Fruit fly (Drosophila melanogaster): ENCODE results near the gene DNAlig3.

The DNAlig3 gene

DNA sequence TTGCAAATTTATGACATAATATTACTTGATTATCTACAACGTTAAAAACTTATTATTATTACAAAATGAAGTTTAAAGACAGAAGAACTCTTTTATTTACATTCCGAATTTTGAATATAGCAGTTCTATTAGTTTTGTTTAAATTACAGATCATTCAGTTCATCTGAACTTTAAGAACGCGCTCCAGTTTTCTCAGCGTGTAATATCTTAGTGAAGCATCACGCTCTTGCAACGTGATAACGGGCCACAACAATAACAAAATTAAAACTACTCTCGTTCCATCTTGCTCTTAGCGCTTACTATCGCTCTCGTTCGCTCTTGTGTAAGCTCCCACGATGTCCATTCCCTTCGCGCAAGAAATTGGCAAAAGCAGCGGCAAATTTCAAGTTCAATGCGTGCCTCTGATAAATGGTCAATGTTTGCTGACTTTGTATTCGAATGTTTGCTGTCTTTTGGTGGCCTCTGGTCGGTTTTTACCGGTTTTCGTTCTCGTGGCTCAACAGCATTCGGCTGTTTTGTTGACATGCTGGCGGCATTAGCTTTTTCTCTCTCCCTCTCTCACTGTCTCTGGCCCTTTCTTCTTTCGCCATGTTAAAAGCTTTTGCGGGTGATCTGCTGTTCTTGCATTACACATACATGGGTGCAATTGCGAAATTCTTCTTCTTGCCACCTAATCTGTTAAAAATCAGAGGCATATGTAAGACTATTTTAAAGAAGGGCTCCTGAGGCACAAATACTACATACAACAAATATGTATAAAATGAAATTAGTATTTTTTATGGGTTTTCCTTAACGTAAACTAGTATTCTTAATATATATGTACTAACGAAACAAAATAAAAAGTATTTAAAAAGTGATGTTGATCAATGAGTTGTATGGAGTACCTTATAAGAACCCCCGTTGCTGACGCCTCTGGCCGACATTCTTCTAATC lies 41.2 kb upstream of the DNAlig3 start (continued):
- peak; percentile 24 for TF ChIP-seq CG1832 (GFP tag; optimal IDR thresholded peaks at IDR 0.05)
- no peak for TF ChIP-seq nerfin-1 (tag; optimal IDR thresholded peaks at IDR 0.05)
- TF ChIP-seq CG11093 (GFP tag; IDR thresholded peaks at IDR 0.05): no peak
- TF ChIP-seq CG34224 (GFP tag; IDR thresholded peaks at IDR 0.05; ENCODE audit: partially characterized antibody): 0 out of 3 replicates have a peak, but pooled peaks have one; percentile 8
- no peak for TF ChIP-seq CG8944 (GFP tag; optimal IDR thresholded peaks at IDR 0.05)
- no peak for TF ChIP-seq CG8478 (optimal IDR thresholded peaks at IDR 0.05)
- no peak for TF ChIP-seq nerfin-2 (GFP tag; IDR thresholded peaks at IDR 0.05; ENCODE audit: partially characterized antibody)
- TF ChIP-seq ttk (GFP tag; IDR thresholded peaks at IDR 0.05): no peak
- no peak for TF ChIP-seq CG12219 (GFP tag; optimal IDR thresholded peaks at IDR 0.05)
- no peak for TF ChIP-seq mld (GFP tag; IDR thresholded peaks at IDR 0.05; ENCODE audit: partially characterized antibody)
- TF ChIP-seq h (optimal IDR thresholded peaks at IDR 0.05): no peak
- TF ChIP-seq Atf-2 (GFP tag; optimal IDR thresholded peaks at IDR 0.05): no peak
- no peak for TF ChIP-seq gfzf (GFP tag; optimal IDR thresholded peaks at IDR 0.05)
- TF ChIP-seq CG4404 (GFP tag; IDR thresholded peaks at IDR 0.05): no peak
- TF ChIP-seq ERR (GFP tag; optimal IDR thresholded peaks at IDR 0.05): no peak
- TF ChIP-seq trem (tag; optimal IDR thresholded peaks at IDR 0.05): no peak
- TF ChIP-seq CG11696 (GFP tag; IDR thresholded peaks at IDR 0.05): no peak
- TF ChIP-seq al (GFP tag; IDR thresholded peaks at IDR 0.05): peak; percentile 23; the same call in 1 of the 2 replicates
- TF ChIP-seq NfI (GFP tag; optimal IDR thresholded peaks at IDR 0.05): peak; percentile 23
- TF ChIP-seq CG17568 (GFP tag; optimal IDR thresholded peaks at IDR 0.05): no peak
- no peak for TF ChIP-seq CG8281 (tag; optimal IDR thresholded peaks at IDR 0.05)
- no peak for TF ChIP-seq az2 (GFP tag; optimal IDR thresholded peaks at IDR 0.05)
- no peak for TF ChIP-seq usp (GFP tag; optimal IDR thresholded peaks at IDR 0.05)
- peak in 1 of 2 experiments; percentile 27 for TF ChIP-seq Pdp1 (GFP tag; optimal IDR thresholded peaks at IDR 0.05)
- TF ChIP-seq B-H2 (GFP tag; optimal IDR thresholded peaks at IDR 0.05): no peak
- peak; percentile 79 for TF ChIP-seq sens (GFP tag)
- peak; percentile 15 for TF ChIP-seq CG16815 (GFP tag; optimal IDR thresholded peaks at IDR 0.05)
- no peak for TF ChIP-seq dimm (GFP tag; IDR thresholded peaks at IDR 0.05)
- TF ChIP-seq Aef1 (GFP tag; IDR thresholded peaks at IDR 0.05): no peak
- TF ChIP-seq luna (GFP tag; optimal IDR thresholded peaks at IDR 0.05): no peak
- TF ChIP-seq p53 (GFP tag; optimal IDR thresholded peaks at IDR 0.05): no peak
- no peak for TF ChIP-seq CG18764 (GFP tag; optimal IDR thresholded peaks at IDR 0.05)
- TF ChIP-seq CG3163 (GFP tag; optimal IDR thresholded peaks at IDR 0.05): peak; percentile 4
- no peak for TF ChIP-seq Abd-B (GFP tag; optimal IDR thresholded peaks at IDR 0.05)
- no peak for TF ChIP-seq sqz (GFP tag; optimal IDR thresholded peaks at IDR 0.05)
- TF ChIP-seq CG18619 (GFP tag; optimal IDR thresholded peaks at IDR 0.05): no peak
- no peak for TF ChIP-seq pb (GFP tag; optimal IDR thresholded peaks at IDR 0.05)
- no peak for TF ChIP-seq CkIIα-i1 (GFP tag; IDR thresholded peaks at IDR 0.05)
- no peak for TF ChIP-seq MESR4 (GFP tag; optimal IDR thresholded peaks at IDR 0.05)
- peak; percentile 15 to 76 for TF ChIP-seq Trl (optimal IDR thresholded peaks at IDR 0.05)
- no peak for TF ChIP-seq Trl (GFP tag; optimal IDR thresholded peaks at IDR 0.05)
- no peak for TF ChIP-seq scrt (GFP tag; optimal IDR thresholded peaks at IDR 0.05)
- no peak for TF ChIP-seq Dref (GFP tag; IDR thresholded peaks at IDR 0.05)
- TF ChIP-seq tap (tag; optimal IDR thresholded peaks at IDR 0.05): peak; percentile 12
- no peak for TF ChIP-seq CG13287 (GFP tag; IDR thresholded peaks at IDR 0.05; ENCODE audit: partially characterized antibody)
- no peak for TF ChIP-seq fu2 (GFP tag; optimal IDR thresholded peaks at IDR 0.05)
- TF ChIP-seq tx (GFP tag; optimal IDR thresholded peaks at IDR 0.05): no peak
- no peak for TF ChIP-seq Mrtf (GFP tag; IDR thresholded peaks at IDR 0.05)
- TF ChIP-seq lola (GFP tag; optimal IDR thresholded peaks at IDR 0.05): no peak
- TF ChIP-seq Deaf1 (tag; optimal IDR thresholded peaks at IDR 0.05): peak; percentile 66

Data from whole organism, embryonic.